Worm (Caenorhabditis elegans): Measurements from ENCODE around the gene C53B7.3.

DNA sequence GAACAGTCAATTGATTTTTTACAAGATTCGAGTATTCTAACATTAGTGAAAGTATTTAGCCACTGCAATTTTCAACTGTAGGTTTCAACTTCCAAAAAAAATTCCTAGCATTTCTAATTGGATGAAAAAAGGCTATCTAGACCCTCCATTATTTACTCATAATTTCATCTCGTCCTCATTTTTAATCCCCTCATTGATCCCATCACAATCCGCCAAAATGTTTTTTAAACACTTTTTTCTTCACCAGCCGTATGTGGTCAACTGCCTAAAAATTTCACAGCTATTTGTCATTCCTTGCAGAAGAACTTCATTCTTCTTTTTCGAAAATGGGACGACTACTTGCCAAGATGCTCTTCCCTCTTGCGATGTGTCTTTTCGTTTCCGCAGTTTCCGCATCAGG, 8.8 kb downstream of the C53B7.3 start, which contains the start of gene rig-3:
- TF ChIP-seq him-1 (tag; optimal IDR thresholded peaks at IDR 0.05) (no peak), W03F9.2 (tag; optimal IDR thresholded peaks at IDR 0.05) (no peak), dao-5 (tag; optimal IDR thresholded peaks at IDR 0.05) (no peak)
